Worm (Caenorhabditis elegans): Measurements from ENCODE around the gene txt-11.

DNA sequence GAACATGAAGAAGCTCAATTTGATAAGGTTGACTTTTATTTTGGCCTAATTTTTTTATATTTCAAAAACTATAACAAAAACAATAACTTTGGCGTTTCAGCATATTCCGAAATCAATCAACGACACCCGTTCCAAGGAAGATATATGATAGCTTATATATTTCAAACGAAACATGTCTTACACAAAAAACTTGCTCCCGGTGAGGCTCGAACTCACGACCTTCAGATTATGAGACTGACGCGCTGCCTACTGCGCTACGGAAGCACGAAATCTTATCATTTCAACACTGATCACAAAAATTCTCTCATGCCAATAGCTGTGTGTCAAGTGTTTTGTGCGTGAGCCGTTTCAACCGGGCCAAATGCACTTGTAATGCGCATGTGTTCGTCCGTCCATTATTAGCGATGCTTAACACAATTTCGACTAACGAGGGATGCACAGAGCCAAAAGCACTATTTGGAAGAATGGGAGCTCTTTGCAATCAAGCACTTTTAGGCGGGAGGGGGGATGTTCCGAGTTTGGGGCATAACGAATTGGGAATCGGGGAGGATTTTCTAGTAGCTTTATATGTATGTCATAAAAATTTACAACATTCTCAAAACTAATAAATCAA, 42.1 kb downstream of the txt-11 start:
- TF ChIP-seq ceh-19 (GFP tag; optimal IDR thresholded peaks at IDR 0.05) (no peak), ets-4 (tag; optimal IDR thresholded peaks at IDR 0.05) (no peak), ama-1 (optimal IDR thresholded peaks at IDR 0.05) (no peak), pax-1 (tag; optimal IDR thresholded peaks at IDR 0.05) (no peak), tbx-7 (tag; optimal IDR thresholded peaks at IDR 0.05) (no peak), fkh-10 (GFP tag; optimal IDR thresholded peaks at IDR 0.05) (no peak), rnt-1 (tag; optimal IDR thresholded peaks at IDR 0.05) (no peak), unc-55 (GFP tag; optimal IDR thresholded peaks at IDR 0.05) (no peak), hlh-15 (tag; optimal IDR thresholded peaks at IDR 0.05) (no peak), pha-4 (tag; optimal IDR thresholded peaks at IDR 0.05) (no peak), ceh-30 (tag; optimal IDR thresholded peaks at IDR 0.05) (no peak), pag-3 (tag; optimal IDR thresholded peaks at IDR 0.05; ENCODE audit: borderline replicate concordance) (no peak), elt-2 (tag; optimal IDR thresholded peaks at IDR 0.05) (no peak)

Data from whole organism, late embryonic.